Fruit fly (Drosophila melanogaster): ENCODE results near the gene Gr98c.

- TF ChIP-seq pan (optimal IDR thresholded peaks at IDR 0.05) (no peak), CG8478 (optimal IDR thresholded peaks at IDR 0.05) (no peak), EcR (GFP tag; optimal IDR thresholded peaks at IDR 0.05) (no peak), psq (optimal IDR thresholded peaks at IDR 0.05) (no peak), Dll (optimal IDR thresholded peaks at IDR 0.05) (no peak), usp (GFP tag; optimal IDR thresholded peaks at IDR 0.05) (no peak)
These were observed 11.0 kb upstream of the Gr98c start for dm6 chr3R:27533225-27533624.
